Worm (Caenorhabditis elegans) whole organism, young adult: ENCODE data around the gene H14A12.3.

ENCODE experiments used
- B0336.3 ChIP-seq: fragments of 200-800 bp; sonication (Bioruptor generic); IDR thresholded peaks from 2 replicates; pipeline ENCODE4 v1.3.6; 2022; ENCODE audit warnings: missing genetic modification characterization, missing compliant biosample characterization
- C06A6.2 ChIP-seq: fragments of 200-800 bp; sonication (Bioruptor generic); conservative IDR thresholded peaks from 2 replicates; pipeline ENCODE4 v1.3.6; 2022; ENCODE audit warnings: missing genetic modification characterization, missing compliant biosample characterization
- F23B12.7 ChIP-seq: sonication (generic microtip); optimal IDR thresholded peaks from 2 replicates; lab custom pipeline; 2017; ENCODE audit warnings: missing genetic modification characterization, mild to moderate bottlenecking, missing compliant biosample characterization, antibody characterized with exemption, moderate library complexity; ENCODE audit not compliant: insufficient read depth
- F52B5.7 ChIP-seq: sonication (generic microtip); optimal IDR thresholded peaks from 2 replicates; lab custom pipeline; 2016; ENCODE audit warnings: mild to moderate bottlenecking, missing genetic modification characterization, missing compliant biosample characterization
- F55B11.4 ChIP-seq: sonication (generic microtip); optimal IDR thresholded peaks from 2 replicates; lab custom pipeline; 2016; ENCODE audit warnings: missing compliant biosample characterization, missing genetic modification characterization, borderline replicate concordance; ENCODE audit not compliant: insufficient read depth
- F57A8.1 ChIP-seq: fragments of 200-800 bp; sonication (Bioruptor generic); optimal IDR thresholded peaks from 2 replicates; lab custom pipeline; 2018; ENCODE audit warnings: mild to moderate bottlenecking, missing genetic modification characterization, moderate library complexity, missing compliant biosample characterization
- F57C9.4 ChIP-seq: sonication (generic microtip); optimal IDR thresholded peaks from 2 replicates; lab custom pipeline; 2017; ENCODE audit warnings: mild to moderate bottlenecking, missing genetic modification characterization, missing compliant biosample characterization
- T26A5.8 ChIP-seq: sonication (generic microtip); optimal IDR thresholded peaks from 2 replicates; lab custom pipeline; 2016; ENCODE audit warnings: missing genetic modification characterization, missing compliant biosample characterization
- Y53F4B.3 ChIP-seq: fragments of 200-800 bp; sonication (Bioruptor generic); IDR thresholded peaks from 2 replicates; pipeline ENCODE4 v1.3.6; 2022; ENCODE audit warnings: missing genetic modification reagents, missing genetic modification characterization, missing compliant biosample characterization
- Y67H2A.10 ChIP-seq: fragments of 200-800 bp; sonication (Bioruptor generic); conservative IDR thresholded peaks from 2 replicates; pipeline ENCODE4 v1.3.6; 2022; ENCODE audit warnings: missing genetic modification reagents, missing genetic modification characterization, missing compliant biosample characterization
- akir-1 ChIP-seq: fragments of 200-800 bp; sonication (Bioruptor generic); optimal IDR thresholded peaks from 2 replicates; lab custom pipeline; 2018; ENCODE audit warnings: mild to moderate bottlenecking, missing genetic modification characterization, moderate library complexity, missing compliant biosample characterization
- aptf-3 ChIP-seq: fragments of 200-800 bp; sonication (Bioruptor generic); IDR thresholded peaks from 2 replicates; pipeline ENCODE4 v1.3.6; 2022; ENCODE audit warnings: missing genetic modification characterization, missing compliant biosample characterization
- atf-7 ChIP-seq: sonication (generic microtip); optimal IDR thresholded peaks from 2 replicates; lab custom pipeline; 2017; ENCODE audit warnings: mild to moderate bottlenecking, missing genetic modification characterization, missing compliant biosample characterization
- cebp-1 ChIP-seq, 2 experiments: fragments of 200-800 bp in 1 of 2; sonication (Bioruptor generic) in 1 of 2; sonication (generic microtip) in 1 of 2; IDR thresholded peaks in 1 of 2; optimal IDR thresholded peaks in 1 of 2; 2 replicates each; pipeline versions ENCODE4 v1.3.6 to Lab custom; 2017 to 2022; ENCODE audit warnings: missing compliant biosample characterization in 2 of 2, missing genetic modification characterization in 2 of 2, mild to moderate bottlenecking in 1 of 2, missing genetic modification reagents in 1 of 2, moderate library complexity in 1 of 2
- ceh-40 ChIP-seq: fragments of 200-800 bp; sonication (Bioruptor generic); IDR thresholded peaks from 2 replicates; pipeline ENCODE4 v1.3.6; 2022; ENCODE audit warnings: missing genetic modification characterization, missing compliant biosample characterization
- ceh-91 ChIP-seq: fragments of 200-800 bp; sonication (Bioruptor generic); IDR thresholded peaks from 2 replicates; pipeline ENCODE4 v1.3.6; 2022; ENCODE audit warnings: missing genetic modification reagents, missing genetic modification characterization, missing compliant biosample characterization
- dox-1 ChIP-seq: fragments of 200-800 bp; sonication (Bioruptor generic); IDR thresholded peaks from 2 replicates; pipeline ENCODE4 v1.3.6; 2022; ENCODE audit warnings: missing genetic modification reagents, missing genetic modification characterization, missing compliant biosample characterization
- egl-18 ChIP-seq: fragments of 200-800 bp; sonication (Bioruptor generic); IDR thresholded peaks from 2 replicates; pipeline ENCODE4 v1.3.6; 2022; ENCODE audit warnings: missing genetic modification reagents, missing genetic modification characterization, missing compliant biosample characterization
- ets-4 ChIP-seq: fragments of 200-800 bp; sonication (Bioruptor generic); optimal IDR thresholded peaks from 2 replicates; lab custom pipeline; 2018; ENCODE audit warnings: mild to moderate bottlenecking, missing genetic modification characterization, missing compliant biosample characterization
- gei-17 ChIP-seq: fragments of 200-800 bp; sonication (Bioruptor generic); optimal IDR thresholded peaks from 2 replicates; lab custom pipeline; 2018; ENCODE audit warnings: mild to moderate bottlenecking, missing genetic modification characterization, missing compliant biosample characterization
- him-1 ChIP-seq: sonication (generic microtip); optimal IDR thresholded peaks from 2 replicates; lab custom pipeline; 2016; ENCODE audit warnings: missing genotype, missing genetic modification reagents, missing genetic modification characterization, missing compliant biosample characterization
- hlh-26 ChIP-seq: fragments of 200-800 bp; sonication (Bioruptor generic); conservative IDR thresholded peaks from 2 replicates; pipeline ENCODE4 v1.3.6; 2022; ENCODE audit warnings: missing genetic modification reagents, missing genetic modification characterization, missing compliant biosample characterization
- hrde-1 ChIP-seq: sonication (generic microtip); optimal IDR thresholded peaks from 2 replicates; lab custom pipeline; 2016; ENCODE audit warnings: missing genetic modification characterization, mild to moderate bottlenecking, missing compliant biosample characterization, moderate library complexity, missing genotype, missing genetic modification reagents, borderline replicate concordance
- lag-1 ChIP-seq: fragments of 200-800 bp; sonication (Bioruptor generic); IDR thresholded peaks from 2 replicates; pipeline ENCODE4 v1.3.6; 2022; ENCODE audit warnings: missing genetic modification reagents, missing genetic modification characterization, missing compliant biosample characterization
- let-607 ChIP-seq, 2 experiments: fragments of 200-800 bp in 1 of 2; sonication (Bioruptor generic) in 1 of 2; sonication (generic microtip) in 1 of 2; optimal IDR thresholded peaks; 2 replicates each; lab custom pipeline; 2016 to 2018; ENCODE audit warnings: mild to moderate bottlenecking in 2 of 2, missing compliant biosample characterization in 2 of 2, missing genetic modification characterization in 2 of 2, moderate library complexity in 2 of 2, missing genotype in 1 of 2
- lin-26 ChIP-seq: fragments of 200-800 bp; sonication (Bioruptor generic); IDR thresholded peaks from 2 replicates; pipeline ENCODE4 v1.3.6; 2022; ENCODE audit warnings: missing genetic modification reagents, missing genetic modification characterization, missing compliant biosample characterization
- lin-54 ChIP-seq: fragments of 200-800 bp; sonication (Bioruptor generic); optimal IDR thresholded peaks from 2 replicates; lab custom pipeline; 2018; ENCODE audit warnings: mild to moderate bottlenecking, missing genetic modification characterization, missing compliant biosample characterization
- lir-1 ChIP-seq: fragments of 200-800 bp; sonication (Bioruptor generic); conservative IDR thresholded peaks from 2 replicates; pipeline ENCODE4 v1.3.6; 2022; ENCODE audit warnings: missing genetic modification reagents, missing genetic modification characterization, missing compliant biosample characterization
- madf-10 ChIP-seq: sonication (generic microtip); optimal IDR thresholded peaks from 2 replicates; lab custom pipeline; 2016; ENCODE audit warnings: mild to moderate bottlenecking, missing genetic modification characterization, missing compliant biosample characterization
- madf-3 ChIP-seq: fragments of 200-800 bp; sonication (Bioruptor generic); IDR thresholded peaks from 2 replicates; pipeline ENCODE4 v1.3.6; 2022; ENCODE audit warnings: missing genetic modification reagents, missing genetic modification characterization, missing compliant biosample characterization
- madf-8 ChIP-seq: fragments of 200-800 bp; sonication (Bioruptor generic); conservative IDR thresholded peaks from 2 replicates; pipeline ENCODE4 v1.3.6; 2022; ENCODE audit warnings: missing genetic modification reagents, missing genetic modification characterization, missing compliant biosample characterization
- nfya-1 ChIP-seq: sonication (generic microtip); optimal IDR thresholded peaks from 2 replicates; lab custom pipeline; 2017; ENCODE audit warnings: antibody characterized with exemption, missing compliant biosample characterization, missing genetic modification characterization, borderline replicate concordance; ENCODE audit not compliant: insufficient read depth
- nfyb-1 ChIP-seq: fragments of 200-800 bp; sonication (Bioruptor generic); IDR thresholded peaks from 2 replicates; pipeline ENCODE4 v1.3.6; 2022; ENCODE audit warnings: missing genetic modification reagents, missing genetic modification characterization, missing compliant biosample characterization
- nhr-27 ChIP-seq: fragments of 200-800 bp; sonication (Bioruptor generic); optimal IDR thresholded peaks from 2 replicates; lab custom pipeline; 2018; ENCODE audit warnings: mild to moderate bottlenecking, missing genetic modification characterization, moderate library complexity, missing compliant biosample characterization
- pbrm-1 ChIP-seq: fragments of 200-800 bp; sonication (Bioruptor generic); IDR thresholded peaks from 2 replicates; pipeline ENCODE4 v1.3.6; 2022; ENCODE audit warnings: missing genetic modification reagents, missing genetic modification characterization, missing compliant biosample characterization
- pha-4 ChIP-seq: fragments of 150-350 bp; sonication (generic microtip); optimal IDR thresholded peaks from 2 replicates; lab custom pipeline; 2014; ENCODE audit warnings: missing biosample characterization, missing genetic modification reagents, missing genetic modification characterization
- repo-1 ChIP-seq: sonication (generic microtip); optimal IDR thresholded peaks from 2 replicates; lab custom pipeline; 2017; ENCODE audit warnings: mild to moderate bottlenecking, missing genetic modification characterization, missing compliant biosample characterization
- rpc-1 ChIP-seq, 2 experiments: fragments of 150-350 bp in 1 of 2; sonication (generic microtip) in 1 of 2; optimal IDR thresholded peaks; 2 replicates each; lab custom pipeline; 2014 to 2018; ENCODE audit warnings: missing biosample characterization in 1 of 2, missing genetic modification characterization in 1 of 2, missing genetic modification reagents in 1 of 2, missing genotype in 1 of 2
- somi-1 ChIP-seq: fragments of 200-800 bp; sonication (Bioruptor generic); optimal IDR thresholded peaks from 2 replicates; lab custom pipeline; 2018; ENCODE audit warnings: mild to moderate bottlenecking, missing genetic modification characterization, missing compliant biosample characterization
- tbp1 ChIP-seq: fragments of 200-800 bp; sonication (Bioruptor generic); optimal IDR thresholded peaks from 2 replicates; lab custom pipeline; 2018; ENCODE audit warnings: mild to moderate bottlenecking, missing genetic modification characterization, missing compliant biosample characterization
- unc-130 ChIP-seq: sonication (generic microtip); optimal IDR thresholded peaks from 2 replicates; lab custom pipeline; 2016; ENCODE audit warnings: missing genetic modification reagents, missing genetic modification characterization, missing compliant biosample characterization
- unc-62 ChIP-seq: fragments of 150-350 bp; optimal IDR thresholded peaks from 2 replicates; lab custom pipeline; 2014; ENCODE audit warnings: missing biosample characterization, missing genetic modification reagents, missing genetic modification characterization
- xnd-1 ChIP-seq: sonication (generic microtip); optimal IDR thresholded peaks from 2 replicates; lab custom pipeline; 2016; ENCODE audit warnings: missing genotype, missing genetic modification reagents, missing genetic modification characterization, missing compliant biosample characterization
- ztf-25 ChIP-seq: fragments of 200-800 bp; sonication (Bioruptor generic); IDR thresholded peaks from 2 replicates; pipeline ENCODE4 v1.3.6; 2022; ENCODE audit warnings: missing genetic modification reagents, missing genetic modification characterization, missing compliant biosample characterization
- ztf-26 ChIP-seq: sonication (generic microtip); optimal IDR thresholded peaks from 2 replicates; lab custom pipeline; 2017; ENCODE audit warnings: missing genetic modification characterization, missing compliant biosample characterization
- ztf-3 ChIP-seq: fragments of 200-800 bp; sonication (Bioruptor generic); optimal IDR thresholded peaks from 2 replicates; lab custom pipeline; 2018; ENCODE audit warnings: mild to moderate bottlenecking, missing genetic modification characterization, missing compliant biosample characterization
- ztf-6 ChIP-seq: fragments of 200-800 bp; sonication (Bioruptor generic); IDR thresholded peaks from 2 replicates; pipeline ENCODE4 v1.3.6; 2022; ENCODE audit warnings: missing genetic modification reagents, missing genetic modification characterization, missing compliant biosample characterization

Gene H14A12.3

ce11 chrIII:7494850-7495314 is 31.3 kb downstream of the H14A12.3 start (continued):
- TF ChIP-seq repo-1 (tag; lab: Kevin White, UChicago) = peak; percentile 69
- peak; percentile 56 for TF ChIP-seq unc-130
- TF ChIP-seq ztf-3 (GFP tag; lab: Kevin White, UChicago) = no peak
- TF ChIP-seq lir-1 (GFP tag; lab: Robert Waterston, UW) = no peak; the same call in 1 of the 2 replicates
- peak; percentile 52 for TF ChIP-seq him-1 (tag; lab: Kevin White, UChicago)
- TF ChIP-seq ztf-26 (tag; lab: Kevin White, UChicago) = no peak
- no peak for TF ChIP-seq ztf-6 (GFP tag; lab: Robert Waterston, UW)
- peak; percentile 48; the same call in 1 of the 2 replicates for TF ChIP-seq dox-1 (GFP tag; lab: Robert Waterston, UW)
- TF ChIP-seq hlh-26 (GFP tag; lab: Robert Waterston, UW) = no peak
- no peak for TF ChIP-seq F23B12.7 (tag; lab: Kevin White, UChicago)
- TF ChIP-seq lag-1 (GFP tag; lab: Robert Waterston, UW) = no peak
- no peak for TF ChIP-seq akir-1 (GFP tag; lab: Kevin White, UChicago)
- peak; percentile 81 for TF ChIP-seq nhr-27
- peak; percentile 43 for TF ChIP-seq tbp1 (GFP tag; lab: Kevin White, UChicago)
- peak; percentile 87 for TF ChIP-seq madf-3 (GFP tag; lab: Robert Waterston, UW)
- TF ChIP-seq F55B11.4 (tag; lab: Kevin White, UChicago) = no peak
- TF ChIP-seq ztf-25 (GFP tag; lab: Robert Waterston, UW) = peak; percentile 54; the same call in 1 of the 2 replicates
- TF ChIP-seq egl-18 = peak; percentile 66; the same call in 1 of the 2 replicates
- TF ChIP-seq pbrm-1 (GFP tag; lab: Robert Waterston, UW) = peak; percentile 27; the same call in 1 of the 2 replicates
- peak; percentile 44 for TF ChIP-seq xnd-1
- TF ChIP-seq F57A8.1 = no peak
- no peak for TF ChIP-seq Y67H2A.10 (GFP tag; lab: Robert Waterston, UW)
- TF ChIP-seq nfyb-1 (GFP tag; lab: Robert Waterston, UW) = peak; percentile 68; the same call in 1 of the 2 replicates
- peak; percentile 90 for TF ChIP-seq B0336.3
- TF ChIP-seq atf-7 = peak; percentile 78
- TF ChIP-seq let-607 (tag; optimal IDR thresholded peaks at IDR 0.05; lab: Kevin White, UChicago) = no peak
- TF ChIP-seq ets-4 (GFP tag; lab: Kevin White, UChicago) = no peak
- TF ChIP-seq Y53F4B.3 (GFP tag; lab: Robert Waterston, UW) = no peak
- TF ChIP-seq gei-17 = no peak
- TF ChIP-seq lin-26 (GFP tag; lab: Robert Waterston, UW) = no peak; the same call in 1 of the 2 replicates
- peak; percentile 41 for TF ChIP-seq T26A5.8 (tag; lab: Kevin White, UChicago)
- TF ChIP-seq nfya-1 (tag; lab: Kevin White, UChicago) = no peak
- TF ChIP-seq madf-10 = no peak
- no peak for TF ChIP-seq ceh-91 (GFP tag; lab: Robert Waterston, UW)
- 0 out of 2 replicates have a peak, but pooled peaks have one; percentile 38 for TF ChIP-seq ceh-40
- peak; percentile 45 for TF ChIP-seq lin-54 (GFP tag; lab: Kevin White, UChicago)
- TF ChIP-seq aptf-3 (GFP tag; lab: Robert Waterston, UW) = 0 out of 2 replicates have a peak, but pooled peaks have one; percentile 7
- TF ChIP-seq F52B5.7 = peak; percentile 89
- no peak for TF ChIP-seq C06A6.2 (GFP tag; lab: Robert Waterston, UW)
- TF ChIP-seq somi-1 (GFP tag; lab: Kevin White, UChicago) = peak; percentile 47
- TF ChIP-seq F57C9.4 (tag; lab: Kevin White, UChicago) = no peak
- no peak; the same call in 1 of the 2 replicates for TF ChIP-seq madf-8 (GFP tag; lab: Robert Waterston, UW)
- TF ChIP-seq cebp-1 (GFP tag; IDR thresholded peaks at IDR 0.05; lab: Robert Waterston, UW) = no peak
- peak; percentile 45 for TF ChIP-seq cebp-1 (tag; optimal IDR thresholded peaks at IDR 0.05; lab: Kevin White, UChicago)
- peak; percentile 97 for TF ChIP-seq hrde-1
- no peak for TF ChIP-seq pha-4
- TF ChIP-seq rpc-1 (optimal IDR thresholded peaks at IDR 0.05; lab: Kevin White, UChicago) = no peak
- no peak for TF ChIP-seq rpc-1 (tag; optimal IDR thresholded peaks at IDR 0.05; lab: Kevin White, UChicago)
- TF ChIP-seq unc-62 (GFP tag; lab: Kevin White, UChicago) = no peak
